Worm (Caenorhabditis elegans): ENCODE results near the gene C01G6.3.

The C01G6.3 gene

ce11 chrII:9261931-9262562, 7.6 kb upstream of the C01G6.3 start, which contains the start of gene aqp-2:
Gene aqp-2, minus strand, starts transcription at chrII:9261981.
- TF ChIP-seq ref-1 (GFP tag; conservative IDR thresholded peaks at IDR 0.05) (no peak), tab-1 (GFP tag; IDR thresholded peaks at IDR 0.05) (no peak), ztf-23 (GFP tag; IDR thresholded peaks at IDR 0.05) (no peak), cog-1 (tag; optimal IDR thresholded peaks at IDR 0.05) (no peak), klf-2 (GFP tag; conservative IDR thresholded peaks at IDR 0.05) (no peak), ztf-29 (GFP tag; IDR thresholded peaks at IDR 0.05) (no peak), flt-1 (GFP tag; IDR thresholded peaks at IDR 0.05) (no peak), med-1 (GFP tag; optimal IDR thresholded peaks at IDR 0.05; ENCODE audit: insufficient read depth) (no peak), T22C8.4 (GFP tag; IDR thresholded peaks at IDR 0.05) (no peak)

- no peak for TF ChIP-seq T22C8.4 (GFP tag; IDR thresholded peaks at IDR 0.05)
- TF ChIP-seq cog-1 (tag; optimal IDR thresholded peaks at IDR 0.05): no peak
These were observed 6.8 kb upstream of the C01G6.3 start for ce11 chrII:9262845-9263402.

ce11 chrII:9263784-9264183, 5.9 kb upstream of the C01G6.3 start:
- no peak for TF ChIP-seq T22C8.4 (GFP tag; IDR thresholded peaks at IDR 0.05)
- no peak for TF ChIP-seq flt-1 (GFP tag; IDR thresholded peaks at IDR 0.05)
- TF ChIP-seq cog-1 (tag; optimal IDR thresholded peaks at IDR 0.05): no peak
- no peak for TF ChIP-seq ztf-23 (GFP tag; IDR thresholded peaks at IDR 0.05)
- TF ChIP-seq ztf-29 (GFP tag; IDR thresholded peaks at IDR 0.05): no peak
- no peak for TF ChIP-seq tab-1 (GFP tag; IDR thresholded peaks at IDR 0.05)
- no peak for TF ChIP-seq klf-2 (GFP tag; conservative IDR thresholded peaks at IDR 0.05)
- no peak for TF ChIP-seq med-1 (GFP tag; optimal IDR thresholded peaks at IDR 0.05; ENCODE audit: insufficient read depth)
- TF ChIP-seq ref-1 (GFP tag; conservative IDR thresholded peaks at IDR 0.05): no peak

ce11 chrII:9264689-9265278, 4.9 kb upstream of the C01G6.3 start:
- no peak for TF ChIP-seq T22C8.4 (GFP tag; IDR thresholded peaks at IDR 0.05)
- no peak for TF ChIP-seq med-1 (GFP tag; optimal IDR thresholded peaks at IDR 0.05; ENCODE audit: insufficient read depth)
- TF ChIP-seq ztf-23 (GFP tag; IDR thresholded peaks at IDR 0.05): no peak
- TF ChIP-seq flt-1 (GFP tag; IDR thresholded peaks at IDR 0.05): no peak
- TF ChIP-seq tab-1 (GFP tag; IDR thresholded peaks at IDR 0.05): no peak
- no peak for TF ChIP-seq klf-2 (GFP tag; conservative IDR thresholded peaks at IDR 0.05)
- TF ChIP-seq ref-1 (GFP tag; conservative IDR thresholded peaks at IDR 0.05): no peak
- TF ChIP-seq ztf-29 (GFP tag; IDR thresholded peaks at IDR 0.05): no peak
- TF ChIP-seq cog-1 (tag; optimal IDR thresholded peaks at IDR 0.05): no peak

- TF ChIP-seq flt-1 (GFP tag; IDR thresholded peaks at IDR 0.05) (no peak), tab-1 (GFP tag; IDR thresholded peaks at IDR 0.05) (no peak), cog-1 (tag; optimal IDR thresholded peaks at IDR 0.05) (no peak), ref-1 (GFP tag; conservative IDR thresholded peaks at IDR 0.05) (no peak), ztf-29 (GFP tag; IDR thresholded peaks at IDR 0.05) (no peak), ztf-23 (GFP tag; IDR thresholded peaks at IDR 0.05) (no peak), med-1 (GFP tag; optimal IDR thresholded peaks at IDR 0.05; ENCODE audit: insufficient read depth) (no peak), klf-2 (GFP tag; conservative IDR thresholded peaks at IDR 0.05) (no peak), T22C8.4 (GFP tag; IDR thresholded peaks at IDR 0.05) (no peak)
These were observed 4.0 kb upstream of the C01G6.3 start for ce11 chrII:9265705-9266104.

ce11 chrII:9266252-9266651, 3.4 kb upstream of the C01G6.3 start:
- TF ChIP-seq tab-1 (GFP tag; IDR thresholded peaks at IDR 0.05): no peak
- TF ChIP-seq flt-1 (GFP tag; IDR thresholded peaks at IDR 0.05): 0 out of 2 replicates have a peak, but pooled peaks have one; percentile 18

- no peak for TF ChIP-seq tab-1 (GFP tag; IDR thresholded peaks at IDR 0.05)
- no peak for TF ChIP-seq ref-1 (GFP tag; conservative IDR thresholded peaks at IDR 0.05)
- no peak for TF ChIP-seq med-1 (GFP tag; optimal IDR thresholded peaks at IDR 0.05; ENCODE audit: insufficient read depth)
- TF ChIP-seq ztf-29 (GFP tag; IDR thresholded peaks at IDR 0.05): no peak
- no peak for TF ChIP-seq ztf-23 (GFP tag; IDR thresholded peaks at IDR 0.05)
- TF ChIP-seq flt-1 (GFP tag; IDR thresholded peaks at IDR 0.05): no peak
- no peak for TF ChIP-seq T22C8.4 (GFP tag; IDR thresholded peaks at IDR 0.05)
- TF ChIP-seq klf-2 (GFP tag; conservative IDR thresholded peaks at IDR 0.05): no peak
- no peak for TF ChIP-seq cog-1 (tag; optimal IDR thresholded peaks at IDR 0.05)
These were observed 2.9 kb upstream of the C01G6.3 start, which contains the start of gene C01G6.2 for ce11 chrII:9266755-9267154. Gene C01G6.2, plus strand, starts transcription at chrII:9267055.

ce11 chrII:9268983-9269382, 705 bp upstream of the C01G6.3 start:
- TF ChIP-seq T22C8.4 (GFP tag; IDR thresholded peaks at IDR 0.05) (no peak), cog-1 (tag; optimal IDR thresholded peaks at IDR 0.05) (no peak), med-1 (GFP tag; optimal IDR thresholded peaks at IDR 0.05; ENCODE audit: insufficient read depth) (no peak), ztf-29 (GFP tag; IDR thresholded peaks at IDR 0.05) (no peak), klf-2 (GFP tag; conservative IDR thresholded peaks at IDR 0.05) (no peak), ref-1 (GFP tag; conservative IDR thresholded peaks at IDR 0.05) (no peak), tab-1 (GFP tag; IDR thresholded peaks at IDR 0.05) (no peak), flt-1 (GFP tag; IDR thresholded peaks at IDR 0.05) (no peak), ztf-23 (GFP tag; IDR thresholded peaks at IDR 0.05) (no peak)

- TF ChIP-seq ztf-29 (GFP tag; IDR thresholded peaks at IDR 0.05) (no peak), T22C8.4 (GFP tag; IDR thresholded peaks at IDR 0.05) (no peak), ref-1 (GFP tag; conservative IDR thresholded peaks at IDR 0.05) (no peak), klf-2 (GFP tag; conservative IDR thresholded peaks at IDR 0.05) (no peak), ztf-23 (GFP tag; IDR thresholded peaks at IDR 0.05) (no peak), tab-1 (GFP tag; IDR thresholded peaks at IDR 0.05) (no peak), flt-1 (GFP tag; IDR thresholded peaks at IDR 0.05) (no peak), cog-1 (tag; optimal IDR thresholded peaks at IDR 0.05) (no peak), med-1 (GFP tag; optimal IDR thresholded peaks at IDR 0.05; ENCODE audit: insufficient read depth) (no peak)
These were observed 1.6 kb downstream of the C01G6.3 start for ce11 chrII:9271285-9271684.
